Fruit fly (Drosophila melanogaster) whole organism, embryonic: ENCODE measurements around the gene CG6005.

Source experiments
- Blimp-1 ChIP-seq: fragments of 200-800 bp; sonication (Bioruptor generic); optimal IDR thresholded peaks from 3 replicates; lab custom pipeline; 2018; ENCODE audit warnings: missing biosample characterization, missing genetic modification characterization, mild to moderate bottlenecking, moderate library complexity, missing genetic modification reagents
- CG11093 ChIP-seq: fragments of 200-800 bp; sonication (Bioruptor generic); IDR thresholded peaks from 3 replicates; pipeline ENCODE4 v1.3.6; 2022; ENCODE audit warnings: missing biosample characterization, missing genetic modification characterization
- CG12744 ChIP-seq: fragments of 200-800 bp; sonication (Bioruptor generic); optimal IDR thresholded peaks from 2 replicates; lab custom pipeline; 2016; ENCODE audit warnings: missing biosample characterization, missing genetic modification characterization
- CG13123 ChIP-seq: fragments of 200-800 bp; sonication (Bioruptor generic); optimal IDR thresholded peaks from 2 replicates; lab custom pipeline; 2016; ENCODE audit warnings: missing biosample characterization, missing genetic modification characterization
- CG15073 ChIP-seq: fragments of 200-800 bp; sonication (Bioruptor generic); optimal IDR thresholded peaks from 2 replicates; lab custom pipeline; 2016; ENCODE audit warnings: missing biosample characterization, missing genetic modification characterization
- CG17359 ChIP-seq: fragments of 200-800 bp; sonication (Bioruptor generic); optimal IDR thresholded peaks from 3 replicates; lab custom pipeline; 2018; ENCODE audit warnings: missing biosample characterization, mild to moderate bottlenecking, missing genetic modification characterization, moderate library complexity
- CG17912 ChIP-seq: fragments of 200-800 bp; sonication (Bioruptor generic); optimal IDR thresholded peaks from 2 replicates; lab custom pipeline; 2018; ENCODE audit warnings: missing biosample characterization, mild to moderate bottlenecking, missing genetic modification characterization
- CG31224 ChIP-seq: fragments of 200-800 bp; sonication (Bioruptor generic); IDR thresholded peaks from 2 replicates; pipeline ENCODE4 v1.3.6; 2022; ENCODE audit warnings: missing biosample characterization, missing genetic modification characterization
- CG32772 ChIP-seq: fragments of 200-800 bp; sonication (Bioruptor generic); IDR thresholded peaks from 2 replicates; pipeline ENCODE4 v1.3.6; 2022; ENCODE audit warnings: missing biosample characterization, missing genetic modification characterization
- CG34376 ChIP-seq: fragments of 200-800 bp; sonication (Bioruptor generic); optimal IDR thresholded peaks from 2 replicates; lab custom pipeline; 2018; ENCODE audit warnings: missing biosample characterization, mild to moderate bottlenecking, missing genetic modification characterization
- CG4730 ChIP-seq: fragments of 200-800 bp; sonication (Bioruptor generic); IDR thresholded peaks from 2 replicates; pipeline ENCODE4 v1.3.6; 2022; ENCODE audit warnings: missing biosample characterization, missing genetic modification characterization
- CG6254 ChIP-seq: fragments of 200-800 bp; sonication (Bioruptor generic); optimal IDR thresholded peaks from 3 replicates; lab custom pipeline; 2017; ENCODE audit warnings: mild to moderate bottlenecking, missing biosample characterization, missing genetic modification reagents, missing genetic modification characterization
- CG6272 ChIP-seq: fragments of 200-800 bp; sonication (Bioruptor generic); IDR thresholded peaks from 2 replicates; pipeline ENCODE4 v1.3.6; 2022; ENCODE audit warnings: missing biosample characterization, missing genetic modification characterization
- CG7271 ChIP-seq: fragments of 200-800 bp; sonication (Bioruptor generic); optimal IDR thresholded peaks from 2 replicates; lab custom pipeline; 2018; ENCODE audit warnings: missing biosample characterization, mild to moderate bottlenecking, missing genetic modification characterization, moderate library complexity
- CG8359 ChIP-seq: fragments of 200-800 bp; sonication (Bioruptor generic); optimal IDR thresholded peaks from 2 replicates; lab custom pipeline; 2017; ENCODE audit warnings: missing biosample characterization, mild to moderate bottlenecking, missing genetic modification characterization, borderline replicate concordance
- CG9609 ChIP-seq: fragments of 200-800 bp; sonication (Bioruptor generic); optimal IDR thresholded peaks from 3 replicates; lab custom pipeline; 2016; ENCODE audit warnings: missing biosample characterization, missing genetic modification characterization
- E2f2 ChIP-seq: fragments of 200-800 bp; sonication (Bioruptor generic); IDR thresholded peaks from 2 replicates; pipeline ENCODE4 v1.3.6; 2022; ENCODE audit warnings: missing biosample characterization, missing genetic modification characterization
- GATAe ChIP-seq: fragments of 200-800 bp; sonication (Bioruptor generic); conservative IDR thresholded peaks from 2 replicates; pipeline ENCODE4 v1.3.6; 2022; ENCODE audit warnings: missing biosample characterization, missing genetic modification characterization
- HmgZ ChIP-seq: fragments of 200-800 bp; sonication (Bioruptor generic); optimal IDR thresholded peaks from 2 replicates; lab custom pipeline; 2018; ENCODE audit warnings: missing biosample characterization, mild to moderate bottlenecking, missing genetic modification characterization
- Med ChIP-seq: fragments of 200-800 bp; sonication (Bioruptor generic); peaks from one replicate; lab custom pipeline; 2016; ENCODE audit warnings: missing biosample characterization, missing genetic modification characterization, mild to moderate bottlenecking, inconsistent platforms, moderate library complexity
- NfI ChIP-seq: fragments of 200-800 bp; sonication (Bioruptor generic); optimal IDR thresholded peaks from 3 replicates; lab custom pipeline; 2018; ENCODE audit warnings: missing biosample characterization, mild to moderate bottlenecking, missing genetic modification characterization, moderate library complexity
- Pdp1 ChIP-seq, 2 experiments: fragments of 200-800 bp; sonication (Bioruptor generic); optimal IDR thresholded peaks; 3 replicates each; lab custom pipeline; 2016; ENCODE audit warnings: missing biosample characterization in 2 of 2, missing genetic modification characterization in 2 of 2, mild to moderate bottlenecking in 1 of 2, moderate library complexity in 1 of 2
- Sry-δ ChIP-seq: fragments of 200-800 bp; sonication (Bioruptor generic); optimal IDR thresholded peaks from 2 replicates; lab custom pipeline; 2016; ENCODE audit warnings: missing biosample characterization, missing genetic modification characterization
- abd-A ChIP-seq: fragments of 200-800 bp; sonication (Bioruptor generic); optimal IDR thresholded peaks from 3 replicates; lab custom pipeline; 2019; ENCODE audit warnings: missing biosample characterization, mild to moderate bottlenecking, missing genetic modification characterization, moderate library complexity
- ash1 ChIP-seq: fragments of 200-800 bp; sonication (Bioruptor generic); optimal IDR thresholded peaks from 2 replicates; lab custom pipeline; 2018; ENCODE audit warnings: missing biosample characterization, mild to moderate bottlenecking, missing genetic modification characterization
- ato ChIP-seq: fragments of 200-800 bp; sonication (Bioruptor generic); IDR thresholded peaks from 2 replicates; pipeline ENCODE4 v1.3.6; 2022; ENCODE audit warnings: missing biosample characterization, missing genetic modification characterization; ENCODE audit not compliant: partially characterized antibody
- az2 ChIP-seq: fragments of 200-800 bp; sonication (Bioruptor generic); optimal IDR thresholded peaks from 3 replicates; lab custom pipeline; 2016; ENCODE audit warnings: missing biosample characterization, missing genetic modification characterization
- cas ChIP-seq: fragments of 200-800 bp; sonication (Bioruptor generic); IDR thresholded peaks from 2 replicates; pipeline ENCODE4 v1.3.6; 2022; ENCODE audit warnings: missing biosample characterization, missing genetic modification characterization
- chinmo ChIP-seq: fragments of 200-800 bp; sonication (Bioruptor generic); IDR thresholded peaks from 4 replicates; pipeline ENCODE4 v1.3.6; 2022; ENCODE audit warnings: missing biosample characterization, missing genetic modification characterization; ENCODE audit not compliant: partially characterized antibody
- ci ChIP-seq: fragments of 200-800 bp; sonication (Bioruptor generic); IDR thresholded peaks from 3 replicates; pipeline ENCODE4 v1.3.6; 2022; ENCODE audit warnings: missing biosample characterization, missing genetic modification characterization
- corto ChIP-seq: fragments of 200-800 bp; sonication (Bioruptor generic); optimal IDR thresholded peaks from 2 replicates; lab custom pipeline; 2016; ENCODE audit warnings: missing biosample characterization, mild to moderate bottlenecking, missing genetic modification characterization, moderate library complexity
- exex ChIP-seq: fragments of 200-800 bp; sonication (Bioruptor generic); optimal IDR thresholded peaks from 4 replicates; lab custom pipeline; 2018; ENCODE audit warnings: missing biosample characterization, mild to moderate bottlenecking, missing genetic modification characterization, moderate library complexity
- grn ChIP-seq: fragments of 200-800 bp; sonication (Bioruptor generic); optimal IDR thresholded peaks from 3 replicates; lab custom pipeline; 2017; ENCODE audit warnings: missing biosample characterization, missing genetic modification characterization
- lbe ChIP-seq: fragments of 200-800 bp; sonication (Bioruptor generic); optimal IDR thresholded peaks from 2 replicates; lab custom pipeline; 2016; ENCODE audit warnings: missing biosample characterization, mild to moderate bottlenecking, missing genetic modification characterization
- mirr ChIP-seq: fragments of 200-800 bp; sonication (Bioruptor generic); optimal IDR thresholded peaks from 3 replicates; lab custom pipeline; 2018; ENCODE audit warnings: missing biosample characterization, mild to moderate bottlenecking, missing genetic modification characterization
- odd ChIP-seq: fragments of 200-800 bp; sonication (Bioruptor generic); optimal IDR thresholded peaks from 2 replicates; lab custom pipeline; 2017; ENCODE audit warnings: missing biosample characterization, mild to moderate bottlenecking, missing genetic modification characterization
- rib ChIP-seq: fragments of 200-800 bp; sonication (Bioruptor generic); IDR thresholded peaks from 2 replicates; pipeline ENCODE4 v1.3.6; 2022; ENCODE audit warnings: missing biosample characterization, missing genetic modification characterization
- schlank ChIP-seq: fragments of 200-800 bp; sonication (Bioruptor generic); optimal IDR thresholded peaks from 2 replicates; lab custom pipeline; 2018; ENCODE audit warnings: missing biosample characterization, mild to moderate bottlenecking, missing genetic modification characterization
- sd ChIP-seq: fragments of 200-800 bp; sonication (Bioruptor generic); optimal IDR thresholded peaks from 3 replicates; lab custom pipeline; 2018; ENCODE audit warnings: missing biosample characterization, mild to moderate bottlenecking, missing genetic modification characterization, moderate library complexity
- slbo ChIP-seq: fragments of 200-800 bp; sonication (Bioruptor generic); IDR thresholded peaks from 2 replicates; pipeline ENCODE4 v1.3.6; 2022; ENCODE audit warnings: missing biosample characterization, missing genetic modification characterization
- slou ChIP-seq: fragments of 200-800 bp; sonication (Bioruptor generic); optimal IDR thresholded peaks from 3 replicates; lab custom pipeline; 2016; ENCODE audit warnings: missing biosample characterization, missing genetic modification characterization
- ssp ChIP-seq: fragments of 200-800 bp; sonication (Bioruptor generic); IDR thresholded peaks from 2 replicates; pipeline ENCODE4 v1.3.6; 2022; ENCODE audit warnings: missing biosample characterization, missing genetic modification characterization
- stwl ChIP-seq: fragments of 200-800 bp; sonication (Bioruptor generic); optimal IDR thresholded peaks from 3 replicates; lab custom pipeline; 2018; ENCODE audit warnings: missing biosample characterization, mild to moderate bottlenecking, missing genetic modification characterization, moderate library complexity
- unc-4 ChIP-seq: fragments of 200-800 bp; sonication (Bioruptor generic); IDR thresholded peaks from 2 replicates; pipeline ENCODE4 v1.3.6; 2022; ENCODE audit warnings: missing biosample characterization, missing genetic modification characterization; ENCODE audit not compliant: partially characterized antibody
- wdn ChIP-seq: fragments of 200-800 bp; sonication (Bioruptor generic); IDR thresholded peaks from 2 replicates; pipeline ENCODE4 v1.3.6; 2022; ENCODE audit warnings: missing biosample characterization, missing genetic modification characterization
- wek ChIP-seq: fragments of 200-800 bp; sonication (Bioruptor generic); optimal IDR thresholded peaks from 3 replicates; lab custom pipeline; 2018; ENCODE audit warnings: missing biosample characterization, mild to moderate bottlenecking, missing genetic modification characterization, moderate library complexity
- wor ChIP-seq: fragments of 200-800 bp; sonication (Bioruptor generic); IDR thresholded peaks from 2 replicates; pipeline ENCODE4 v1.3.6; 2022; ENCODE audit warnings: missing biosample characterization, missing genetic modification characterization

CG6005 gene

DNA sequence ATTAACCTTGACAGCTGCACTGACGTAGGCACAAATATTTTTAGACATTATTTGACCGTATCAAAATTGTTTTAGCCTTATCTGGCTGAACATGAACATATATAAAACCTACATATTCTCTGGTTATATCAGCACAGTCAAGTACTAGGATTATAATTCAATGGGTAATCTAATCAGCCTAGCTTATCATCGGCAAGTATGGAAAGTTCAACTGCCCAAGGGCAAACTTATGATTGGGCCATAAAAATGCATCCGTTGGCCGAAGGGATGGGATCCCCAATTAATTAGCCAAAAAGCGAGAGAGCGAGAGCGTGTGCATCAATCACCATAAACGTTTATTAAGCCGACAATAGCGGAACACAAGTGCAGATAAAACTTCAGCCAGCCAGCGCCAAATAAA is 41.6 kb upstream of the CG6005 start (continued):
- TF ChIP-seq Sry-δ (GFP tag; lab: Kevin White, UChicago) (no peak), stwl (tag; lab: Kevin White, UChicago) (no peak), corto (GFP tag; lab: Kevin White, UChicago) (peak; percentile 33), sd (tag; lab: Kevin White, UChicago) (peak; percentile 43), CG32772 (GFP tag; lab: Robert Waterston, UW) (no peak), odd (no peak), CG11093 (no peak), ci (GFP tag; lab: Robert Waterston, UW) (no peak), exex (tag; lab: Kevin White, UChicago) (peak; percentile 85), grn (GFP tag; lab: Kevin White, UChicago) (peak; percentile 21), slbo (no peak), CG7271 (tag; lab: Kevin White, UChicago) (no peak), CG34376 (GFP tag; lab: Kevin White, UChicago) (peak; percentile 9), CG13123 (no peak), wor (GFP tag; lab: Robert Waterston, UW) (no peak), Pdp1 (GFP tag; optimal IDR thresholded peaks at IDR 0.05; lab: Kevin White, UChicago) (peak in 1 of 2 experiments; percentile 32), CG8359 (GFP tag; lab: Kevin White, UChicago) (no peak), CG12744 (GFP tag; lab: Kevin White, UChicago) (no peak), chinmo (GFP tag; lab: Robert Waterston, UW) (0 out of 4 replicates have a peak, but pooled peaks have one; percentile 26), ash1 (GFP tag; lab: Kevin White, UChicago) (no peak), wek (GFP tag; lab: Kevin White, UChicago) (no peak), Med (GFP tag; lab: Kevin White, UChicago) (peak; percentile 30), NfI (GFP tag; lab: Kevin White, UChicago) (no peak), cas (GFP tag; lab: Robert Waterston, UW) (no peak), GATAe (GFP tag; lab: Robert Waterston, UW) (peak; percentile 69; the same call in 1 of the 2 replicates), ssp (no peak), CG6272 (GFP tag; lab: Robert Waterston, UW) (no peak), CG15073 (GFP tag; lab: Kevin White, UChicago) (no peak), mirr (GFP tag; lab: Kevin White, UChicago) (peak; percentile 80), unc-4 (no peak), abd-A (tag; lab: Kevin White, UChicago) (no peak)

DNA sequence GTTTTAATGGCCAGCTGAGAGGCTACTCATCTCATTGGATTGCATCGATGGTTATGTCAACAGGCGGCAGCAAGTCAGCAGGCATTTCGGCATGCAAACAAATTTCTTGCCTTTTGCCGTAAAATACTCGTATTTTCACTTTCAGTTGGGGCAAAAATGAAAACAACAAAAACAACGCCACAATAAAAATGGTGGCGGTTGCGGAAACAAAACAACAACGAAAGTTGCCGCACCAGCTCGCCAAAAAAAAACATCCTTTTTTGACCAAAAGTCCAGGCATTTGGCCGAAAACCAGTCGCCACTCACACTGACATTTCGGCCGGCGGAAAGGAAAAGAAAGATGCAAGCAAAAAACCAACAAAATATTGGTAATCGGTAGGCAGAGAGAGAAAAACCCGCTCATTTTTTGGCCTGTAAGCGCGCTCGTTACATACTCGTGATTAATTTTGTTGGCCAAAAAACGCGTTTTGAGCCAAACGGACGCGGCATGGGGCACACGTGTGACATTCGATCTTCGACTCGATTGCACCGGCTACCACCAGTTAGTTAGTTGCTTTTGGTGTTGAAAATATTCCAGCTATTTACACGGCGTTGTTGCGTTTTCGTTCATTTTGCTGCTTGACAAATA is 40.3 kb upstream of the CG6005 start:
- TF ChIP-seq CG17359 (tag; lab: Kevin White, UChicago), result no peak
- no peak for TF ChIP-seq az2 (GFP tag; lab: Kevin White, UChicago)
- TF ChIP-seq lbe (GFP tag; lab: Kevin White, UChicago), result peak; percentile 11
- TF ChIP-seq rib, result no peak
- TF ChIP-seq HmgZ, result no peak
- TF ChIP-seq ato, result no peak
- no peak for TF ChIP-seq wdn (GFP tag; lab: Robert Waterston, UW)
- TF ChIP-seq Blimp-1 (GFP tag; lab: Kevin White, UChicago), result peak; percentile 5
- TF ChIP-seq schlank, result no peak
- TF ChIP-seq E2f2 (GFP tag; lab: Robert Waterston, UW), result no peak
- TF ChIP-seq CG9609 (GFP tag; lab: Kevin White, UChicago), result no peak
- TF ChIP-seq CG17912, result no peak
- no peak for TF ChIP-seq CG34376 (GFP tag; lab: Kevin White, UChicago)
- no peak for TF ChIP-seq CG4730 (GFP tag; lab: Robert Waterston, UW)
- TF ChIP-seq corto (GFP tag; lab: Kevin White, UChicago), result peak; percentile 29
- TF ChIP-seq CG31224 (GFP tag; lab: Robert Waterston, UW), result no peak
- no peak for TF ChIP-seq slou (GFP tag; lab: Kevin White, UChicago)
- TF ChIP-seq CG6254 (GFP tag; lab: Kevin White, UChicago), result no peak
